Fruit fly (Drosophila melanogaster) whole organism, embryonic: Measurements from ENCODE around the gene CG14507.

Source experiments
- Atf6 ChIP-seq: fragments of 200-800 bp; sonication (Bioruptor generic); IDR thresholded peaks from 2 replicates; pipeline ENCODE4 v1.3.6; 2022; ENCODE audit warnings: missing biosample characterization, missing genetic modification characterization
- CG11398 ChIP-seq: fragments of 200-800 bp; sonication (Bioruptor generic); optimal IDR thresholded peaks from 2 replicates; lab custom pipeline; 2016; ENCODE audit warnings: missing biosample characterization, missing genetic modification characterization
- CG13424 ChIP-seq: fragments of 200-800 bp; sonication (Bioruptor generic); optimal IDR thresholded peaks from 2 replicates; lab custom pipeline; 2019; ENCODE audit warnings: missing biosample characterization, mild to moderate bottlenecking, missing genetic modification characterization, moderate library complexity
- CG13624 ChIP-seq: fragments of 200-800 bp; sonication (Bioruptor generic); optimal IDR thresholded peaks from 2 replicates; lab custom pipeline; 2016; ENCODE audit warnings: missing biosample characterization, missing genetic modification characterization
- CG1603 ChIP-seq: fragments of 200-800 bp; sonication (Bioruptor generic); optimal IDR thresholded peaks from 2 replicates; lab custom pipeline; 2019; ENCODE audit warnings: missing biosample characterization, mild to moderate bottlenecking, missing genetic modification characterization, moderate library complexity
- CG16815 ChIP-seq: fragments of 200-800 bp; sonication (Bioruptor generic); optimal IDR thresholded peaks from 3 replicates; lab custom pipeline; 2017; ENCODE audit warnings: missing biosample characterization, mild to moderate bottlenecking, missing genetic modification characterization
- CG17361 ChIP-seq: fragments of 200-800 bp; sonication (Bioruptor generic); IDR thresholded peaks from 3 replicates; pipeline ENCODE4 v1.3.6; 2022; ENCODE audit warnings: missing biosample characterization, missing genetic modification characterization
- CG18262 ChIP-seq: fragments of 200-800 bp; optimal IDR thresholded peaks from 3 replicates; lab custom pipeline; 2019; ENCODE audit warnings: missing biosample characterization, mild to moderate bottlenecking, missing genetic modification characterization, moderate library complexity
- CG18476 ChIP-seq: fragments of 200-800 bp; sonication (Bioruptor generic); optimal IDR thresholded peaks from 2 replicates; lab custom pipeline; 2016; ENCODE audit warnings: missing biosample characterization, mild to moderate bottlenecking, missing genetic modification characterization
- CG30403 ChIP-seq: fragments of 200-800 bp; sonication (Bioruptor generic); optimal IDR thresholded peaks from 3 replicates; lab custom pipeline; 2016; ENCODE audit warnings: missing biosample characterization, missing genetic modification characterization
- CG3065 ChIP-seq: fragments of 200-800 bp; sonication (Bioruptor generic); optimal IDR thresholded peaks from 2 replicates; lab custom pipeline; 2016; ENCODE audit warnings: missing biosample characterization, missing genetic modification characterization
- CG33213 ChIP-seq: fragments of 200-800 bp; sonication (Bioruptor generic); optimal IDR thresholded peaks from 3 replicates; lab custom pipeline; 2016; ENCODE audit warnings: missing biosample characterization, missing genetic modification characterization
- CG33557 ChIP-seq: fragments of 200-800 bp; sonication (Bioruptor generic); optimal IDR thresholded peaks from 2 replicates; lab custom pipeline; 2019; ENCODE audit warnings: missing biosample characterization, mild to moderate bottlenecking, missing genetic modification characterization, moderate library complexity
- CG4730 ChIP-seq: fragments of 200-800 bp; sonication (Bioruptor generic); IDR thresholded peaks from 2 replicates; pipeline ENCODE4 v1.3.6; 2022; ENCODE audit warnings: missing biosample characterization, missing genetic modification characterization
- CG6272 ChIP-seq: fragments of 200-800 bp; sonication (Bioruptor generic); IDR thresholded peaks from 2 replicates; pipeline ENCODE4 v1.3.6; 2022; ENCODE audit warnings: missing biosample characterization, missing genetic modification characterization
- CG6813 ChIP-seq: fragments of 200-800 bp; sonication (Bioruptor generic); optimal IDR thresholded peaks from 2 replicates; lab custom pipeline; 2017; ENCODE audit warnings: missing biosample characterization, missing genetic modification characterization, mild to moderate bottlenecking, moderate library complexity, missing genetic modification reagents
- CG8944 ChIP-seq: fragments of 200-800 bp; sonication (Bioruptor generic); optimal IDR thresholded peaks from 3 replicates; lab custom pipeline; 2016; ENCODE audit warnings: missing biosample characterization, missing genetic modification characterization
- CG9876 ChIP-seq: fragments of 200-800 bp; sonication (Bioruptor generic); optimal IDR thresholded peaks from 2 replicates; lab custom pipeline; 2016; ENCODE audit warnings: missing biosample characterization, missing genetic modification characterization
- CG9932 ChIP-seq: fragments of 200-800 bp; sonication (Bioruptor generic); IDR thresholded peaks from 2 replicates; pipeline ENCODE4 v1.3.6; 2022; ENCODE audit warnings: missing biosample characterization, missing genetic modification characterization
- CkIIα-i1 ChIP-seq: fragments of 200-800 bp; sonication (Bioruptor generic); IDR thresholded peaks from 2 replicates; pipeline ENCODE4 v1.3.6; 2022; ENCODE audit warnings: missing biosample characterization, missing genetic modification characterization
- D19A ChIP-seq: fragments of 200-800 bp; optimal IDR thresholded peaks from 3 replicates; lab custom pipeline; 2019; ENCODE audit warnings: missing biosample characterization, mild to moderate bottlenecking, missing genetic modification characterization, moderate library complexity
- Dad ChIP-seq: fragments of 200-800 bp; sonication (Bioruptor generic); optimal IDR thresholded peaks from 3 replicates; lab custom pipeline; 2016; ENCODE audit warnings: missing biosample characterization, missing genetic modification characterization
- Dek ChIP-seq: fragments of 200-800 bp; sonication (Bioruptor generic); optimal IDR thresholded peaks from 3 replicates; lab custom pipeline; 2019; ENCODE audit warnings: missing biosample characterization, mild to moderate bottlenecking, missing genetic modification characterization, moderate library complexity
- Dip2 ChIP-seq: fragments of 200-800 bp; sonication (Bioruptor generic); IDR thresholded peaks from 2 replicates; pipeline ENCODE4 v1.3.6; 2022; ENCODE audit warnings: missing biosample characterization, missing genetic modification characterization
- Doc2 ChIP-seq: fragments of 200-800 bp; sonication (Bioruptor generic); IDR thresholded peaks from 2 replicates; pipeline ENCODE4 v1.3.6; 2022; ENCODE audit warnings: missing biosample characterization, missing genetic modification characterization
- H15 ChIP-seq: fragments of 200-800 bp; sonication (Bioruptor generic); IDR thresholded peaks from 3 replicates; pipeline ENCODE4 v1.3.6; 2022; ENCODE audit warnings: missing biosample characterization, missing genetic modification characterization
- MBD-R2 ChIP-seq: fragments of 200-800 bp; sonication (Bioruptor generic); IDR thresholded peaks from 2 replicates; pipeline ENCODE4 v1.3.6; 2022; ENCODE audit warnings: missing biosample characterization, missing genetic modification characterization
- NC2β ChIP-seq: fragments of 200-800 bp; sonication (Bioruptor generic); optimal IDR thresholded peaks from 2 replicates; lab custom pipeline; 2016; ENCODE audit warnings: missing biosample characterization, missing genetic modification characterization
- Nf-YC ChIP-seq: fragments of 200-800 bp; optimal IDR thresholded peaks from 3 replicates; lab custom pipeline; 2019; ENCODE audit warnings: missing biosample characterization, mild to moderate bottlenecking, missing genetic modification characterization, moderate library complexity
- Opbp ChIP-seq: fragments of 200-800 bp; sonication (Bioruptor generic); IDR thresholded peaks from 3 replicates; pipeline ENCODE4 v1.3.6; 2022; ENCODE audit warnings: missing biosample characterization, missing genetic modification characterization; ENCODE audit not compliant: partially characterized antibody
- Sry-β ChIP-seq: fragments of 200-800 bp; sonication (Bioruptor generic); optimal IDR thresholded peaks from 2 replicates; lab custom pipeline; 2018; ENCODE audit warnings: missing biosample characterization, mild to moderate bottlenecking, missing genetic modification characterization, moderate library complexity
- ato ChIP-seq: fragments of 200-800 bp; sonication (Bioruptor generic); IDR thresholded peaks from 2 replicates; pipeline ENCODE4 v1.3.6; 2022; ENCODE audit warnings: missing biosample characterization, missing genetic modification characterization; ENCODE audit not compliant: partially characterized antibody
- br ChIP-seq: fragments of >200 bp; optimal IDR thresholded peaks from 2 replicates; lab custom pipeline; 2017
- croc ChIP-seq: fragments of 200-800 bp; sonication (Bioruptor generic); conservative IDR thresholded peaks from 3 replicates; pipeline ENCODE4 v1.3.6; 2022; ENCODE audit warnings: missing biosample characterization, missing genetic modification characterization
- crol ChIP-seq: fragments of 200-800 bp; sonication (Bioruptor generic); IDR thresholded peaks from 2 replicates; pipeline ENCODE4 v1.3.6; 2022; ENCODE audit warnings: missing biosample characterization, missing genetic modification characterization
- dan ChIP-seq: fragments of 200-800 bp; sonication (Bioruptor generic); IDR thresholded peaks from 2 replicates; pipeline ENCODE4 v1.3.6; 2022; ENCODE audit warnings: missing biosample characterization, missing genetic modification characterization
- dysf ChIP-seq: fragments of 200-800 bp; sonication (Bioruptor generic); IDR thresholded peaks from 3 replicates; pipeline ENCODE4 v1.3.6; 2022; ENCODE audit warnings: missing biosample characterization, missing genetic modification characterization
- gce ChIP-seq: fragments of 200-800 bp; sonication (Bioruptor generic); IDR thresholded peaks from 3 replicates; pipeline ENCODE4 v1.3.6; 2022; ENCODE audit warnings: missing biosample characterization, missing genetic modification characterization
- gcm ChIP-seq: fragments of 200-800 bp; sonication (Bioruptor generic); optimal IDR thresholded peaks from 2 replicates; lab custom pipeline; 2019; ENCODE audit warnings: missing biosample characterization, mild to moderate bottlenecking, missing genetic modification characterization, moderate library complexity
- gem ChIP-seq: fragments of 200-800 bp; sonication (Bioruptor generic); optimal IDR thresholded peaks from 2 replicates; lab custom pipeline; 2019; ENCODE audit warnings: missing biosample characterization, mild to moderate bottlenecking, missing genetic modification characterization, moderate library complexity
- grau ChIP-seq: fragments of 200-800 bp; optimal IDR thresholded peaks from 3 replicates; lab custom pipeline; 2019; ENCODE audit warnings: missing biosample characterization, mild to moderate bottlenecking, missing genetic modification characterization, moderate library complexity
- her ChIP-seq: fragments of 200-800 bp; sonication (Bioruptor generic); optimal IDR thresholded peaks from 2 replicates; lab custom pipeline; 2016; ENCODE audit warnings: missing biosample characterization, missing genetic modification characterization
- hth ChIP-seq: fragments of >200 bp; optimal IDR thresholded peaks from 2 replicates; lab custom pipeline; 2017; ENCODE audit warnings: inconsistent platforms
- kay ChIP-seq: fragments of 200-800 bp; sonication (Bioruptor generic); optimal IDR thresholded peaks from 2 replicates; lab custom pipeline; 2016; ENCODE audit warnings: missing biosample characterization, missing genetic modification characterization
- luna ChIP-seq: fragments of 200-800 bp; sonication (Bioruptor generic); optimal IDR thresholded peaks from 2 replicates; lab custom pipeline; 2016; ENCODE audit warnings: missing biosample characterization, missing genetic modification characterization
- nerfin-1 ChIP-seq: fragments of 200-800 bp; sonication (Bioruptor generic); optimal IDR thresholded peaks from 3 replicates; lab custom pipeline; 2019; ENCODE audit warnings: missing biosample characterization, mild to moderate bottlenecking, missing genetic modification characterization, moderate library complexity
- org-1 ChIP-seq: fragments of 200-800 bp; sonication (Bioruptor generic); optimal IDR thresholded peaks from 2 replicates; lab custom pipeline; 2017; ENCODE audit warnings: missing biosample characterization, missing genetic modification characterization
- sim ChIP-seq: fragments of 200-800 bp; sonication (Bioruptor generic); IDR thresholded peaks from 2 replicates; pipeline ENCODE4 v1.3.6; 2022; ENCODE audit warnings: missing biosample characterization, missing genetic modification characterization
- usp ChIP-seq: fragments of >200 bp; optimal IDR thresholded peaks from 2 replicates; lab custom pipeline; 2017; ENCODE audit warnings: missing biosample characterization, missing genetic modification characterization
- vfl ChIP-seq: fragments of 200-800 bp; sonication (Bioruptor generic); optimal IDR thresholded peaks from 2 replicates; lab custom pipeline; 2016; ENCODE audit warnings: missing biosample characterization, missing genetic modification characterization
- zen ChIP-seq: fragments of 200-800 bp; sonication (Bioruptor generic); optimal IDR thresholded peaks from 3 replicates; lab custom pipeline; 2018; ENCODE audit warnings: missing biosample characterization, mild to moderate bottlenecking, missing genetic modification characterization, moderate library complexity
- zf30C ChIP-seq: fragments of 200-800 bp; sonication (Bioruptor generic); optimal IDR thresholded peaks from 3 replicates; lab custom pipeline; 2018; ENCODE audit warnings: missing biosample characterization, mild to moderate bottlenecking, missing genetic modification characterization
- zfh2 ChIP-seq: fragments of 200-800 bp; sonication (Bioruptor generic); optimal IDR thresholded peaks from 2 replicates; lab custom pipeline; 2016; ENCODE audit warnings: missing biosample characterization, missing genetic modification characterization

CG14507 gene

DNA sequence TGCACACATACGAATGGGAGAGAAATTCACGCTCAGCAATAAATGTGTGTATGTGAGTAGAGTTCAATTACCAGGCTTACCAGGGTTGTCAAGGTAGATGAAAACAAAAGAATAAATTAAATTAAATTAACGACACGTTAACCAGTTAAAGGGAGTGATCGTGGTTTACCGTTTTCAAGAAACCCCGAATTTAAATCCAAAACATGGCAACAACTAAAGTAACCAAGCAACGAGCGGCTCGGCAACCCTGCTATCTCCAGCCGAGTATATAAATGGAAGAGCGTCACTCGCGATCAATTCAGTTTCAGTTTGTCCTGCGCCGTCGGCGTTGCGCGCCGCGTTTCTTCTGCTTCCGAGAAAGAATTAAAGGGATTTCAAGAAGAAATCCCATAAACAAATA lies 13.3 kb downstream of the CG14507 start (continued):
- TF ChIP-seq CG18262 (tag; lab: Kevin White, UChicago) (peak; percentile 99), Dad (GFP tag; lab: Kevin White, UChicago) (peak; percentile 99), H15 (GFP tag; lab: Robert Waterston, UW) (peak; percentile 99), CG4730 (GFP tag; lab: Robert Waterston, UW) (peak; percentile 98), nerfin-1 (peak; percentile 98), vfl (GFP tag; lab: Kevin White, UChicago) (peak; percentile 99), CG8944 (peak; percentile 98), CG16815 (GFP tag; lab: Kevin White, UChicago) (peak; percentile 99), dan (peak; percentile 98), gce (GFP tag; lab: Robert Waterston, UW) (peak; percentile 99), CG13624 (GFP tag; lab: Kevin White, UChicago) (peak; percentile 99), CG6813 (GFP tag; lab: Kevin White, UChicago) (peak; percentile 99), CG9876 (peak; percentile 97), Atf6 (GFP tag; lab: Robert Waterston, UW) (peak; percentile 99), org-1 (peak; percentile 99), CG9932 (GFP tag; lab: Robert Waterston, UW) (peak; percentile 99), NC2β (GFP tag; lab: Kevin White, UChicago) (peak; percentile 99), CG18476 (GFP tag; lab: Kevin White, UChicago) (peak; percentile 99), D19A (tag; lab: Kevin White, UChicago) (peak; percentile 98), CG17361 (peak; percentile 98), Nf-YC (peak; percentile 92), CG1603 (peak; percentile 96), gem (tag; lab: Kevin White, UChicago) (peak; percentile 99), dysf (GFP tag; lab: Robert Waterston, UW) (peak; percentile 99), ato (GFP tag; lab: Robert Waterston, UW) (peak; percentile 22; the same call in 1 of the 2 replicates), luna (GFP tag; lab: Kevin White, UChicago) (peak; percentile 96), crol (peak; percentile 87), Doc2 (peak; percentile 90), zf30C (GFP tag; lab: Kevin White, UChicago) (peak; percentile 62), Dek (tag; lab: Kevin White, UChicago) (peak; percentile 99), croc (GFP tag; lab: Robert Waterston, UW) (peak; percentile 99), br (no peak), zen (peak; percentile 99), her (GFP tag; lab: Kevin White, UChicago) (peak; percentile 97), CG13424 (peak; percentile 99), Opbp (GFP tag; lab: Robert Waterston, UW) (peak; percentile 68), CkIIα-i1 (GFP tag; lab: Robert Waterston, UW) (peak; percentile 97), CG30403 (GFP tag; lab: Kevin White, UChicago) (peak; percentile 99), CG6272 (GFP tag; lab: Robert Waterston, UW) (peak; percentile 96), gcm (GFP tag; lab: Kevin White, UChicago) (peak; percentile 99), zfh2 (GFP tag; lab: Kevin White, UChicago) (peak; percentile 99), MBD-R2 (GFP tag; lab: Robert Waterston, UW) (peak; percentile 99), Dip2 (GFP tag; lab: Robert Waterston, UW) (peak; percentile 75), usp (GFP tag; lab: Kevin White, UChicago) (no peak), CG11398 (peak; percentile 99), Sry-β (GFP tag; lab: Kevin White, UChicago) (peak; percentile 75), hth (lab: Kevin White, UChicago) (no peak), CG3065 (GFP tag; lab: Kevin White, UChicago) (peak; percentile 99), sim (peak; percentile 99), kay (GFP tag; lab: Kevin White, UChicago) (peak; percentile 97), CG33213 (GFP tag; lab: Kevin White, UChicago) (peak; percentile 100), grau (tag; lab: Kevin White, UChicago) (peak; percentile 98), CG33557 (peak; percentile 100)
